Worm (Caenorhabditis elegans) whole organism, young adult: ENCODE results near the gene R02D5.6.

Source experiments
- B0035.1 ChIP-seq: sonication (generic microtip); optimal IDR thresholded peaks from 2 replicates; lab custom pipeline; 2016; ENCODE audit warnings: missing genetic modification characterization, mild to moderate bottlenecking, missing compliant biosample characterization, missing genotype, missing genetic modification reagents
- B0261.1 ChIP-seq: sonication (generic microtip); optimal IDR thresholded peaks from 2 replicates; lab custom pipeline; 2016; ENCODE audit warnings: mild to moderate bottlenecking, missing genetic modification characterization, moderate library complexity, missing compliant biosample characterization
- B0336.3 ChIP-seq: fragments of 200-800 bp; sonication (Bioruptor generic); IDR thresholded peaks from 2 replicates; pipeline ENCODE4 v1.3.6; 2022; ENCODE audit warnings: missing genetic modification characterization, missing compliant biosample characterization
- C06A6.2 ChIP-seq: fragments of 200-800 bp; sonication (Bioruptor generic); conservative IDR thresholded peaks from 2 replicates; pipeline ENCODE4 v1.3.6; 2022; ENCODE audit warnings: missing genetic modification characterization, missing compliant biosample characterization
- C17E4.6 ChIP-seq: fragments of 200-800 bp; sonication (Bioruptor generic); IDR thresholded peaks from 2 replicates; pipeline ENCODE4 v1.3.6; 2022; ENCODE audit warnings: missing genetic modification reagents, missing genetic modification characterization, missing compliant biosample characterization
- F52B5.7 ChIP-seq: sonication (generic microtip); optimal IDR thresholded peaks from 2 replicates; lab custom pipeline; 2016; ENCODE audit warnings: mild to moderate bottlenecking, missing genetic modification characterization, missing compliant biosample characterization
- K11D2.4 ChIP-seq: fragments of 200-800 bp; sonication (Bioruptor generic); IDR thresholded peaks from 2 replicates; pipeline ENCODE4 v1.3.6; 2022; ENCODE audit warnings: missing genetic modification reagents, missing genetic modification characterization, missing compliant biosample characterization
- T26A5.8 ChIP-seq: sonication (generic microtip); optimal IDR thresholded peaks from 2 replicates; lab custom pipeline; 2016; ENCODE audit warnings: missing genetic modification characterization, missing compliant biosample characterization
- Y53F4B.3 ChIP-seq: fragments of 200-800 bp; sonication (Bioruptor generic); IDR thresholded peaks from 2 replicates; pipeline ENCODE4 v1.3.6; 2022; ENCODE audit warnings: missing genetic modification reagents, missing genetic modification characterization, missing compliant biosample characterization
- Y53G8AR.9 ChIP-seq: fragments of 200-800 bp; sonication (Bioruptor generic); conservative IDR thresholded peaks from 2 replicates; pipeline ENCODE4 v1.3.6; 2022; ENCODE audit warnings: missing genetic modification reagents, missing genetic modification characterization, missing compliant biosample characterization
- Y79H2A.3 ChIP-seq: fragments of 200-800 bp; sonication (Bioruptor generic); conservative IDR thresholded peaks from 2 replicates; pipeline ENCODE4 v1.3.6; 2022; ENCODE audit warnings: missing genetic modification reagents, missing genetic modification characterization, missing compliant biosample characterization
- akir-1 ChIP-seq: fragments of 200-800 bp; sonication (Bioruptor generic); optimal IDR thresholded peaks from 2 replicates; lab custom pipeline; 2018; ENCODE audit warnings: mild to moderate bottlenecking, missing genetic modification characterization, moderate library complexity, missing compliant biosample characterization
- attf-5 ChIP-seq: fragments of 200-800 bp; sonication (Bioruptor generic); optimal IDR thresholded peaks from 2 replicates; lab custom pipeline; 2018; ENCODE audit warnings: mild to moderate bottlenecking, missing genetic modification characterization, missing compliant biosample characterization
- ceh-79 ChIP-seq: sonication (generic microtip); optimal IDR thresholded peaks from 2 replicates; lab custom pipeline; 2017; ENCODE audit warnings: mild to moderate bottlenecking, missing genetic modification characterization, missing compliant biosample characterization
- chd-7 ChIP-seq: sonication (generic microtip); optimal IDR thresholded peaks from 2 replicates; lab custom pipeline; 2016; ENCODE audit warnings: mild to moderate bottlenecking, missing genetic modification characterization, moderate library complexity, missing compliant biosample characterization
- dox-1 ChIP-seq: fragments of 200-800 bp; sonication (Bioruptor generic); IDR thresholded peaks from 2 replicates; pipeline ENCODE4 v1.3.6; 2022; ENCODE audit warnings: missing genetic modification reagents, missing genetic modification characterization, missing compliant biosample characterization
- egrh-3 ChIP-seq: fragments of 200-800 bp; sonication (Bioruptor generic); IDR thresholded peaks from 2 replicates; pipeline ENCODE4 v1.3.6; 2022; ENCODE audit warnings: missing genetic modification reagents, missing genetic modification characterization, missing compliant biosample characterization
- hmg-1.2 ChIP-seq: fragments of 200-800 bp; sonication (Bioruptor generic); IDR thresholded peaks from 2 replicates; pipeline ENCODE4 v1.3.6; 2022; ENCODE audit warnings: missing genetic modification reagents, missing genetic modification characterization, missing compliant biosample characterization
- let-607 ChIP-seq, 2 experiments: fragments of 200-800 bp in 1 of 2; sonication (Bioruptor generic) in 1 of 2; sonication (generic microtip) in 1 of 2; optimal IDR thresholded peaks; 2 replicates each; lab custom pipeline; 2016 to 2018; ENCODE audit warnings: mild to moderate bottlenecking in 2 of 2, missing compliant biosample characterization in 2 of 2, missing genetic modification characterization in 2 of 2, moderate library complexity in 2 of 2, missing genotype in 1 of 2
- mcd-1 ChIP-seq: fragments of 200-800 bp; sonication (Bioruptor generic); IDR thresholded peaks from 2 replicates; pipeline ENCODE4 v1.3.6; 2022; ENCODE audit warnings: missing genetic modification reagents, missing genetic modification characterization, missing compliant biosample characterization
- mel-28 ChIP-seq: sonication (generic microtip); optimal IDR thresholded peaks from 2 replicates; lab custom pipeline; 2016; ENCODE audit warnings: borderline replicate concordance, mild to moderate bottlenecking, missing genetic modification characterization, missing compliant biosample characterization
- mxl-1 ChIP-seq: sonication (generic microtip); optimal IDR thresholded peaks from 2 replicates; lab custom pipeline; 2016; ENCODE audit warnings: missing genetic modification characterization, missing compliant biosample characterization
- nhr-120 ChIP-seq: fragments of 200-800 bp; sonication (Bioruptor generic); IDR thresholded peaks from 2 replicates; pipeline ENCODE4 v1.3.6; 2022; ENCODE audit warnings: missing genetic modification characterization, missing compliant biosample characterization
- nhr-27 ChIP-seq: fragments of 200-800 bp; sonication (Bioruptor generic); optimal IDR thresholded peaks from 2 replicates; lab custom pipeline; 2018; ENCODE audit warnings: mild to moderate bottlenecking, missing genetic modification characterization, moderate library complexity, missing compliant biosample characterization
- nhr-80 ChIP-seq: sonication (generic microtip); optimal IDR thresholded peaks from 2 replicates; lab custom pipeline; 2016; ENCODE audit warnings: missing genetic modification characterization, missing compliant biosample characterization
- pbrm-1 ChIP-seq: fragments of 200-800 bp; sonication (Bioruptor generic); IDR thresholded peaks from 2 replicates; pipeline ENCODE4 v1.3.6; 2022; ENCODE audit warnings: missing genetic modification reagents, missing genetic modification characterization, missing compliant biosample characterization
- sdz-38 ChIP-seq: sonication (generic microtip); optimal IDR thresholded peaks from 2 replicates; lab custom pipeline; 2016; ENCODE audit warnings: missing genotype, missing genetic modification characterization, missing compliant biosample characterization
- snpc-1.1 ChIP-seq: sonication (generic microtip); optimal IDR thresholded peaks from 2 replicates; lab custom pipeline; 2017; ENCODE audit warnings: missing genetic modification characterization, mild to moderate bottlenecking, missing compliant biosample characterization, antibody characterized with exemption, moderate library complexity, missing genotype, missing genetic modification reagents; ENCODE audit not compliant: insufficient read depth
- snpc-3.4 ChIP-seq: sonication (generic microtip); optimal IDR thresholded peaks from 2 replicates; lab custom pipeline; 2017; ENCODE audit warnings: missing genetic modification characterization, mild to moderate bottlenecking, missing compliant biosample characterization, antibody characterized with exemption, moderate library complexity, missing genotype, missing genetic modification reagents
- xnd-1 ChIP-seq: sonication (generic microtip); optimal IDR thresholded peaks from 2 replicates; lab custom pipeline; 2016; ENCODE audit warnings: missing genotype, missing genetic modification reagents, missing genetic modification characterization, missing compliant biosample characterization
- zfh-2 ChIP-seq: fragments of 200-800 bp; sonication (Bioruptor generic); conservative IDR thresholded peaks from 2 replicates; pipeline ENCODE4 v1.3.6; 2022; ENCODE audit warnings: missing genetic modification reagents, missing genetic modification characterization, missing compliant biosample characterization
- ztf-22 ChIP-seq: fragments of 200-800 bp; sonication (Bioruptor generic); optimal IDR thresholded peaks from 2 replicates; lab custom pipeline; 2018; ENCODE audit warnings: mild to moderate bottlenecking, missing genetic modification characterization, moderate library complexity, missing compliant biosample characterization
- ztf-25 ChIP-seq: fragments of 200-800 bp; sonication (Bioruptor generic); IDR thresholded peaks from 2 replicates; pipeline ENCODE4 v1.3.6; 2022; ENCODE audit warnings: missing genetic modification reagents, missing genetic modification characterization, missing compliant biosample characterization
- ztf-3 ChIP-seq: fragments of 200-800 bp; sonication (Bioruptor generic); optimal IDR thresholded peaks from 2 replicates; lab custom pipeline; 2018; ENCODE audit warnings: mild to moderate bottlenecking, missing genetic modification characterization, missing compliant biosample characterization

R02D5.6 gene

ce11 chrV:14508556-14508955, 9.4 kb downstream of the R02D5.6 start:
- TF ChIP-seq ztf-22 (no peak), nhr-120 (no peak), ztf-3 (GFP tag; lab: Kevin White, UChicago) (no peak), Y79H2A.3 (GFP tag; lab: Robert Waterston, UW) (no peak), ceh-79 (tag; lab: Kevin White, UChicago) (no peak), akir-1 (GFP tag; lab: Kevin White, UChicago) (no peak), B0261.1 (no peak), Y53F4B.3 (GFP tag; lab: Robert Waterston, UW) (no peak), mxl-1 (tag; lab: Kevin White, UChicago) (no peak), F52B5.7 (no peak), chd-7 (tag; lab: Kevin White, UChicago) (no peak), T26A5.8 (no peak), mcd-1 (GFP tag; lab: Robert Waterston, UW) (no peak), C17E4.6 (no peak), Y53G8AR.9 (no peak), snpc-3.4 (tag; lab: Kevin White, UChicago) (no peak)

ce11 chrV:14508005-14508521, 9.8 kb downstream of the R02D5.6 start, which contains the start of gene R02D5.1:
Gene R02D5.1, plus strand, starts transcription at chrV:14508249.
- TF ChIP-seq mel-28 (tag; lab: Kevin White, UChicago): no peak
- TF ChIP-seq xnd-1 (tag; lab: Kevin White, UChicago): no peak
- TF ChIP-seq C06A6.2 (GFP tag; lab: Robert Waterston, UW): no peak
- no peak for TF ChIP-seq B0035.1 (tag; lab: Kevin White, UChicago)
- 0 out of 2 replicates have a peak, but pooled peaks have one; percentile 48 for TF ChIP-seq ztf-25 (GFP tag; lab: Robert Waterston, UW)
- TF ChIP-seq, all 124 proteins: peak for 1

- TF ChIP-seq mcd-1 (GFP tag; lab: Robert Waterston, UW): no peak
- no peak for TF ChIP-seq attf-5 (GFP tag; lab: Kevin White, UChicago)
- no peak for TF ChIP-seq egrh-3 (GFP tag; lab: Robert Waterston, UW)
- no peak for TF ChIP-seq snpc-1.1 (tag; lab: Kevin White, UChicago)
- no peak for TF ChIP-seq K11D2.4 (GFP tag; lab: Robert Waterston, UW)
- no peak for TF ChIP-seq pbrm-1 (GFP tag; lab: Robert Waterston, UW)
- no peak for TF ChIP-seq B0336.3 (GFP tag; lab: Robert Waterston, UW)
- TF ChIP-seq nhr-27: no peak
- no peak for TF ChIP-seq hmg-1.2 (GFP tag; lab: Robert Waterston, UW)
Observed at ce11 chrV:14506713-14507675, 10.9 kb downstream of the R02D5.6 start.

- TF ChIP-seq zfh-2 (GFP tag; lab: Robert Waterston, UW): peak; percentile 62
- peak; percentile 48; the same call in 1 of the 2 replicates for TF ChIP-seq dox-1 (GFP tag; lab: Robert Waterston, UW)
- 0 out of 2 replicates have a peak, but pooled peaks have one; percentile 15 for TF ChIP-seq ztf-25 (GFP tag; lab: Robert Waterston, UW)
- peak in 1 of 2 experiments; percentile 1 for TF ChIP-seq let-607 (tag; optimal IDR thresholded peaks at IDR 0.05; lab: Kevin White, UChicago)
- peak; percentile 78 for TF ChIP-seq nhr-80 (tag; lab: Kevin White, UChicago)
- no peak for TF ChIP-seq sdz-38 (tag; lab: Kevin White, UChicago)
Observed at ce11 chrV:14505745-14506214, 12.1 kb downstream of the R02D5.6 start.
